Worm (Caenorhabditis elegans): ENCODE results near the gene Y73B6BL.27.

DNA sequence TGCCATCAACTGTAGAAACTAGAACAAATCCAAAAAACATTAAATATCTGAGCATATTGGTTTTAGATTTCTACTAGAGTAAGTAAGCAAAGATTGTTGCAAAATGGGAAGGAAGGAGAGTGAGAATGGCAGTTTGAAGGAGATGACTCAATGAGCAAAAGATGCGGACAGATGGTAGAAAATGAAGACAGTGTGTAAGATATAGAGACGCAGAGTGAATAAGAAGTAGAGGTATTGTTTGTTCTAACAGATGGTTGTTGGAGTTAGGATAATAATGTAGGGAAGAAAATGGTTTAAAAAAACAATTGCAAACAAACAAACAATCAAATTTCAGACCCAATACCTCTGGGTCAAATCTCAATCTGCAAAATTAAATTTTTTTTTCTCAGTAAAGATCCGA, 1.8 kb downstream of the Y73B6BL.27 start, which contains the start of gene tmed-13:
- no peak for TF ChIP-seq tab-1 (GFP tag; IDR thresholded peaks at IDR 0.05)
- no peak for TF ChIP-seq med-1 (GFP tag; optimal IDR thresholded peaks at IDR 0.05; ENCODE audit: insufficient read depth)
- no peak for TF ChIP-seq flt-1 (GFP tag; IDR thresholded peaks at IDR 0.05)
- TF ChIP-seq ref-1 (GFP tag; conservative IDR thresholded peaks at IDR 0.05), result no peak
- TF ChIP-seq klf-2 (GFP tag; conservative IDR thresholded peaks at IDR 0.05), result no peak
- no peak for TF ChIP-seq cog-1 (tag; optimal IDR thresholded peaks at IDR 0.05)
- no peak for TF ChIP-seq ztf-23 (GFP tag; IDR thresholded peaks at IDR 0.05)
- no peak for TF ChIP-seq ztf-29 (GFP tag; IDR thresholded peaks at IDR 0.05)
- no peak for TF ChIP-seq T22C8.4 (GFP tag; IDR thresholded peaks at IDR 0.05)
